Fruit fly (Drosophila melanogaster) whole organism, prepupa: ENCODE results near the gene CG12012.

Experiments used
- CG11762 ChIP-seq: fragments of 200-800 bp; sonication (Bioruptor generic); optimal IDR thresholded peaks from 3 replicates; lab custom pipeline; 2016; ENCODE audit warnings: missing biosample characterization, missing genetic modification characterization; ENCODE audit not compliant: insufficient read depth
- Smox ChIP-seq: fragments of 200-800 bp; sonication (Bioruptor generic); optimal IDR thresholded peaks from 3 replicates; lab custom pipeline; 2016; ENCODE audit warnings: missing biosample characterization, missing genetic modification characterization
- Sox15 ChIP-seq: fragments of 200-800 bp; sonication (Bioruptor generic); optimal IDR thresholded peaks from 3 replicates; lab custom pipeline; 2016; ENCODE audit warnings: missing biosample characterization, missing genetic modification characterization
- acj6 ChIP-seq: fragments of 200-800 bp; sonication (Bioruptor generic); optimal IDR thresholded peaks from 3 replicates; lab custom pipeline; 2016; ENCODE audit warnings: missing biosample characterization, missing genetic modification characterization
- salr ChIP-seq, 2 experiments: fragments of 200-800 bp; sonication (Bioruptor generic); optimal IDR thresholded peaks; 3 replicates each; lab custom pipeline; 2016 to 2018; ENCODE audit warnings: missing biosample characterization in 2 of 2, missing genetic modification characterization in 2 of 2, mild to moderate bottlenecking in 1 of 2

dm6 chr3L:3393951-3394834 lies 17.6 kb downstream of the CG12012 start:
- TF ChIP-seq Sox15 (GFP tag; lab: Kevin White, UChicago) (no peak), salr (GFP tag; optimal IDR thresholded peaks at IDR 0.05; lab: Kevin White, UChicago) (peak; percentile 66 to 93), acj6 (GFP tag; lab: Kevin White, UChicago) (no peak), Smox (GFP tag; lab: Kevin White, UChicago) (no peak), CG11762 (no peak)
